Fruit fly (Drosophila melanogaster) whole organism, embryonic: Measurements from ENCODE around the gene RacGAP84C.

Source experiments
- Ada2b ChIP-seq: fragments of 200-800 bp; sonication (Bioruptor generic); IDR thresholded peaks from 2 replicates; pipeline ENCODE4 v1.3.6; 2022; ENCODE audit warnings: missing biosample characterization, missing genetic modification characterization
- Atf3 ChIP-seq: fragments of 200-800 bp; sonication (Bioruptor generic); optimal IDR thresholded peaks from 3 replicates; lab custom pipeline; 2016; ENCODE audit warnings: missing biosample characterization, missing genetic modification characterization
- CG10267 ChIP-seq: fragments of 200-800 bp; sonication (Bioruptor generic); optimal IDR thresholded peaks from 2 replicates; lab custom pipeline; 2018; ENCODE audit warnings: missing biosample characterization, mild to moderate bottlenecking, missing genetic modification characterization, moderate library complexity
- CG10543 ChIP-seq: fragments of 200-800 bp; sonication (Bioruptor generic); optimal IDR thresholded peaks from 3 replicates; lab custom pipeline; 2017; ENCODE audit warnings: missing biosample characterization, mild to moderate bottlenecking, missing genetic modification characterization, moderate library complexity
- CG11247 ChIP-seq: fragments of 200-800 bp; sonication (Bioruptor generic); IDR thresholded peaks from 2 replicates; pipeline ENCODE4 v1.3.6; 2022; ENCODE audit warnings: missing biosample characterization, missing genetic modification characterization
- CG11456 ChIP-seq: fragments of 200-800 bp; sonication (Bioruptor generic); IDR thresholded peaks from 3 replicates; pipeline ENCODE4 v1.3.6; 2022; ENCODE audit warnings: missing biosample characterization, missing genetic modification characterization
- CG11695 ChIP-seq: fragments of 200-800 bp; sonication (Bioruptor generic); IDR thresholded peaks from 3 replicates; pipeline ENCODE4 v1.3.6; 2022; ENCODE audit warnings: missing biosample characterization, missing genetic modification characterization
- CG12299 ChIP-seq: fragments of 200-800 bp; sonication (Bioruptor generic); optimal IDR thresholded peaks from 2 replicates; lab custom pipeline; 2018; ENCODE audit warnings: missing biosample characterization, mild to moderate bottlenecking, missing genetic modification characterization
- CG15479 ChIP-seq: fragments of 200-800 bp; sonication (Bioruptor generic); optimal IDR thresholded peaks from 3 replicates; lab custom pipeline; 2019; ENCODE audit warnings: missing biosample characterization, mild to moderate bottlenecking, missing genetic modification characterization, moderate library complexity
- CG17829 ChIP-seq: fragments of 200-800 bp; optimal IDR thresholded peaks from 2 replicates; lab custom pipeline; 2019; ENCODE audit warnings: missing biosample characterization, mild to moderate bottlenecking, missing genetic modification characterization, moderate library complexity
- CG30431 ChIP-seq: fragments of 200-800 bp; sonication (Bioruptor generic); optimal IDR thresholded peaks from 2 replicates; lab custom pipeline; 2017; ENCODE audit warnings: missing biosample characterization, missing genetic modification characterization
- CG3847 ChIP-seq: fragments of 200-800 bp; sonication (Bioruptor generic); IDR thresholded peaks from 2 replicates; pipeline ENCODE4 v1.3.6; 2022; ENCODE audit warnings: missing biosample characterization, missing genetic modification characterization
- CG4328 ChIP-seq: fragments of 200-800 bp; sonication (Bioruptor generic); optimal IDR thresholded peaks from 3 replicates; lab custom pipeline; 2017; ENCODE audit warnings: missing biosample characterization, missing genetic modification reagents, missing genetic modification characterization
- CG43689 ChIP-seq: fragments of 200-800 bp; sonication (Bioruptor generic); IDR thresholded peaks from 2 replicates; pipeline ENCODE4 v1.3.6; 2022; ENCODE audit warnings: missing biosample characterization, missing genetic modification characterization
- CG6683 ChIP-seq: fragments of 200-800 bp; sonication (Bioruptor generic); optimal IDR thresholded peaks from 2 replicates; lab custom pipeline; 2017; ENCODE audit warnings: missing biosample characterization, mild to moderate bottlenecking, missing genetic modification characterization, missing genetic modification reagents
- CG6689 ChIP-seq: fragments of 200-800 bp; sonication (Bioruptor generic); IDR thresholded peaks from 2 replicates; pipeline ENCODE4 v1.3.6; 2022; ENCODE audit warnings: missing biosample characterization, missing genetic modification characterization
- CG6765 ChIP-seq: fragments of 200-800 bp; sonication (Bioruptor generic); optimal IDR thresholded peaks from 3 replicates; lab custom pipeline; 2017; ENCODE audit warnings: missing biosample characterization, mild to moderate bottlenecking, missing genetic modification characterization
- CG8924 ChIP-seq: fragments of 200-800 bp; optimal IDR thresholded peaks from 3 replicates; lab custom pipeline; 2019; ENCODE audit warnings: missing biosample characterization, mild to moderate bottlenecking, missing genetic modification characterization, moderate library complexity
- CG8944 ChIP-seq: fragments of 200-800 bp; sonication (Bioruptor generic); optimal IDR thresholded peaks from 3 replicates; lab custom pipeline; 2016; ENCODE audit warnings: missing biosample characterization, missing genetic modification characterization
- CG9797 ChIP-seq: fragments of 200-800 bp; sonication (Bioruptor generic); optimal IDR thresholded peaks from 3 replicates; lab custom pipeline; 2018; ENCODE audit warnings: missing biosample characterization, mild to moderate bottlenecking, missing genetic modification characterization
- CkIIα-i1 ChIP-seq: fragments of 200-800 bp; sonication (Bioruptor generic); IDR thresholded peaks from 2 replicates; pipeline ENCODE4 v1.3.6; 2022; ENCODE audit warnings: missing biosample characterization, missing genetic modification characterization
- CoRest ChIP-seq: fragments of 200-800 bp; sonication (Bioruptor generic); optimal IDR thresholded peaks from 3 replicates; lab custom pipeline; 2018; ENCODE audit warnings: missing biosample characterization, mild to moderate bottlenecking, missing genetic modification characterization, moderate library complexity
- Dll ChIP-seq: fragments of 200-800 bp; sonication (Bioruptor generic); IDR thresholded peaks from 4 replicates; pipeline ENCODE4 v1.3.6; 2022; ENCODE audit warnings: missing biosample characterization, missing genetic modification characterization; ENCODE audit not compliant: partially characterized antibody
- Hr3 ChIP-seq: fragments of 200-800 bp; sonication (Bioruptor generic); optimal IDR thresholded peaks from 3 replicates; lab custom pipeline; 2016; ENCODE audit warnings: missing biosample characterization, missing genetic modification characterization
- NC2β ChIP-seq: fragments of 200-800 bp; sonication (Bioruptor generic); optimal IDR thresholded peaks from 2 replicates; lab custom pipeline; 2016; ENCODE audit warnings: missing biosample characterization, missing genetic modification characterization
- PHDP ChIP-seq: fragments of 200-800 bp; sonication (Bioruptor generic); optimal IDR thresholded peaks from 3 replicates; lab custom pipeline; 2018; ENCODE audit warnings: missing biosample characterization, mild to moderate bottlenecking, missing genetic modification characterization, moderate library complexity
- Rx ChIP-seq: fragments of 200-800 bp; sonication (Bioruptor generic); IDR thresholded peaks from 2 replicates; pipeline ENCODE4 v1.3.6; 2022; ENCODE audit warnings: missing biosample characterization, missing genetic modification characterization
- Usf ChIP-seq: fragments of 200-800 bp; sonication (Bioruptor generic); optimal IDR thresholded peaks from 2 replicates; lab custom pipeline; 2017; ENCODE audit warnings: missing genotype, missing biosample characterization, missing genetic modification characterization
- ac ChIP-seq: fragments of 200-800 bp; sonication (Bioruptor generic); optimal IDR thresholded peaks from 3 replicates; lab custom pipeline; 2017; ENCODE audit warnings: missing biosample characterization, mild to moderate bottlenecking, missing genetic modification characterization
- ase ChIP-seq: fragments of 200-800 bp; sonication (Bioruptor generic); IDR thresholded peaks from 3 replicates; pipeline ENCODE4 v1.3.6; 2022; ENCODE audit warnings: missing biosample characterization, missing genetic modification characterization
- bab2 ChIP-seq: fragments of 200-800 bp; sonication (Bioruptor generic); optimal IDR thresholded peaks from 2 replicates; lab custom pipeline; 2016; ENCODE audit warnings: missing biosample characterization, missing genetic modification characterization
- bsh ChIP-seq, 2 experiments: fragments of 200-800 bp; sonication (Bioruptor generic); optimal IDR thresholded peaks; 2 replicates each; lab custom pipeline; 2017 to 2018; ENCODE audit warnings: mild to moderate bottlenecking in 2 of 2, missing biosample characterization in 2 of 2, missing genetic modification characterization in 2 of 2, moderate library complexity in 1 of 2
- cg ChIP-seq: fragments of 200-800 bp; sonication (Bioruptor generic); optimal IDR thresholded peaks from 3 replicates; lab custom pipeline; 2019; ENCODE audit warnings: missing biosample characterization, mild to moderate bottlenecking, missing genetic modification characterization, moderate library complexity
- chm ChIP-seq: fragments of 200-800 bp; sonication (Bioruptor generic); IDR thresholded peaks from 2 replicates; pipeline ENCODE4 v1.3.6; 2022; ENCODE audit warnings: missing biosample characterization, missing genetic modification characterization
- dm ChIP-seq: fragments of 200-800 bp; sonication (Bioruptor generic); optimal IDR thresholded peaks from 3 replicates; lab custom pipeline; 2016; ENCODE audit warnings: missing biosample characterization, missing genetic modification characterization
- fd3F ChIP-seq: fragments of 200-800 bp; sonication (Bioruptor generic); optimal IDR thresholded peaks from 2 replicates; lab custom pipeline; 2018; ENCODE audit warnings: missing biosample characterization, mild to moderate bottlenecking, missing genetic modification characterization, moderate library complexity
- fd64A ChIP-seq: fragments of 200-800 bp; sonication (Bioruptor generic); optimal IDR thresholded peaks from 3 replicates; lab custom pipeline; 2018; ENCODE audit warnings: missing biosample characterization, mild to moderate bottlenecking, missing genetic modification characterization
- grn ChIP-seq: fragments of 200-800 bp; sonication (Bioruptor generic); optimal IDR thresholded peaks from 3 replicates; lab custom pipeline; 2017; ENCODE audit warnings: missing biosample characterization, missing genetic modification characterization
- gsb-n ChIP-seq: fragments of 200-800 bp; sonication (Bioruptor generic); optimal IDR thresholded peaks from 3 replicates; lab custom pipeline; 2018; ENCODE audit warnings: missing biosample characterization, mild to moderate bottlenecking, missing genetic modification characterization
- nerfin-1 ChIP-seq: fragments of 200-800 bp; sonication (Bioruptor generic); optimal IDR thresholded peaks from 3 replicates; lab custom pipeline; 2019; ENCODE audit warnings: missing biosample characterization, mild to moderate bottlenecking, missing genetic modification characterization, moderate library complexity
- oc ChIP-seq: fragments of 200-800 bp; sonication (Bioruptor generic); optimal IDR thresholded peaks from 2 replicates; lab custom pipeline; 2018; ENCODE audit warnings: missing biosample characterization, mild to moderate bottlenecking, missing genetic modification characterization, moderate library complexity
- pan ChIP-seq, 4 experiments: fragments of >200 bp in 3 of 4; fragments of 200-800 bp in 1 of 4; sonication (Bioruptor generic) in 1 of 4; optimal IDR thresholded peaks in 3 of 4; IDR thresholded peaks in 1 of 4; 2 replicates each; pipeline versions ENCODE4 v1.3.6 to Lab custom; 2017 to 2022; ENCODE audit warnings: missing biosample characterization in 2 of 4, missing genetic modification characterization in 2 of 4, mixed read lengths in 1 of 4
- ro ChIP-seq: fragments of 200-800 bp; sonication (Bioruptor generic); IDR thresholded peaks from 2 replicates; pipeline ENCODE4 v1.3.6; 2022; ENCODE audit warnings: missing biosample characterization, missing genetic modification characterization
- sim ChIP-seq: fragments of 200-800 bp; sonication (Bioruptor generic); IDR thresholded peaks from 2 replicates; pipeline ENCODE4 v1.3.6; 2022; ENCODE audit warnings: missing biosample characterization, missing genetic modification characterization
- sima ChIP-seq: fragments of 200-800 bp; sonication (Bioruptor generic); optimal IDR thresholded peaks from 2 replicates; lab custom pipeline; 2016; ENCODE audit warnings: missing biosample characterization, missing genetic modification characterization
- tll ChIP-seq, 2 experiments: fragments of 200-800 bp in 1 of 2; fragments of >200 bp in 1 of 2; sonication (Bioruptor generic) in 1 of 2; optimal IDR thresholded peaks; 2 replicates each; lab custom pipeline; 2017 to 2019; ENCODE audit warnings: missing biosample characterization in 2 of 2, missing genetic modification characterization in 2 of 2, mild to moderate bottlenecking in 1 of 2, moderate library complexity in 1 of 2
- ttk ChIP-seq: fragments of 200-800 bp; sonication (Bioruptor generic); IDR thresholded peaks from 2 replicates; pipeline ENCODE4 v2.1.2; 2022; ENCODE audit warnings: missing biosample characterization, missing genetic modification characterization
- tup ChIP-seq: fragments of 200-800 bp; sonication (Bioruptor generic); optimal IDR thresholded peaks from 2 replicates; lab custom pipeline; 2016; ENCODE audit warnings: missing biosample characterization, mild to moderate bottlenecking, missing genetic modification characterization, moderate library complexity
- tx ChIP-seq: fragments of 200-800 bp; sonication (Bioruptor generic); optimal IDR thresholded peaks from 2 replicates; lab custom pipeline; 2016; ENCODE audit warnings: missing biosample characterization, missing genetic modification characterization
- wor ChIP-seq: fragments of 200-800 bp; sonication (Bioruptor generic); IDR thresholded peaks from 2 replicates; pipeline ENCODE4 v1.3.6; 2022; ENCODE audit warnings: missing biosample characterization, missing genetic modification characterization

The RacGAP84C gene

dm6 chr3R:7249460-7249859, 36.3 kb upstream of the RacGAP84C start, which contains the start of the genes CG1227 and Dtwd2 (continued):
- TF ChIP-seq ttk = peak; percentile 91
- TF ChIP-seq CG30431 (GFP tag; lab: Kevin White, UChicago) = peak; percentile 26
- no peak for TF ChIP-seq ro (GFP tag; lab: Robert Waterston, UW)
- peak in 1 of 2 experiments; percentile 16 for TF ChIP-seq tll (GFP tag; optimal IDR thresholded peaks at IDR 0.05; lab: Kevin White, UChicago)
- TF ChIP-seq oc (tag; lab: Kevin White, UChicago) = peak; percentile 93
- TF ChIP-seq CG43689 = peak; percentile 82
- no peak for TF ChIP-seq gsb-n (tag; lab: Kevin White, UChicago)
- no peak for TF ChIP-seq CG15479
- peak; percentile 70 for TF ChIP-seq wor (GFP tag; lab: Robert Waterston, UW)
- no peak; the same call in none of the 2 replicates for TF ChIP-seq chm
- TF ChIP-seq CG10267 (tag; lab: Kevin White, UChicago) = peak; percentile 87
- TF ChIP-seq CG6765 (GFP tag; lab: Kevin White, UChicago) = peak; percentile 92
- TF ChIP-seq tup (GFP tag; lab: Kevin White, UChicago) = peak; percentile 7
- peak; percentile 83 for TF ChIP-seq CG11456 (GFP tag; lab: Robert Waterston, UW)
- peak; percentile 97 for TF ChIP-seq CG12299
- TF ChIP-seq sim (GFP tag; lab: Robert Waterston, UW) = peak; percentile 66; the same call in 1 of the 2 replicates
- peak; percentile 84 for TF ChIP-seq dm (GFP tag; lab: Kevin White, UChicago)
- TF ChIP-seq fd64A (GFP tag; lab: Kevin White, UChicago) = peak; percentile 41
- TF ChIP-seq cg = no peak
- no peak for TF ChIP-seq CkIIα-i1 (GFP tag; lab: Robert Waterston, UW)
- TF ChIP-seq ac (GFP tag; lab: Kevin White, UChicago) = peak; percentile 44
- peak; percentile 99 for TF ChIP-seq PHDP (tag; lab: Kevin White, UChicago)
- TF ChIP-seq CG17829 (tag; lab: Kevin White, UChicago) = peak; percentile 96
- peak; percentile 96 for TF ChIP-seq CG8924 (tag; lab: Kevin White, UChicago)
- TF ChIP-seq Hr3 = peak; percentile 76
- TF ChIP-seq CoRest (tag; lab: Kevin White, UChicago) = peak; percentile 96
- TF ChIP-seq CG11695 (GFP tag; lab: Robert Waterston, UW) = peak; percentile 93
- no peak for TF ChIP-seq pan (optimal IDR thresholded peaks at IDR 0.05; lab: Kevin White, UChicago)
- TF ChIP-seq pan (GFP tag; optimal IDR thresholded peaks at IDR 0.05 in 1 of 2, IDR thresholded peaks at IDR 0.05 in 1 of 2) = peak in 1 of 2 experiments; percentile 93
- TF ChIP-seq CG9797 (GFP tag; lab: Kevin White, UChicago) = peak; percentile 19
- peak; percentile 89 for TF ChIP-seq CG11247 (GFP tag; lab: Robert Waterston, UW)
- TF ChIP-seq Ada2b (GFP tag; lab: Robert Waterston, UW) = peak; percentile 84
- no peak for TF ChIP-seq CG10543 (GFP tag; lab: Kevin White, UChicago)
- TF ChIP-seq CG6689 = peak; percentile 92
- TF ChIP-seq CG8944 (GFP tag; lab: Kevin White, UChicago) = no peak
- peak; percentile 49 for TF ChIP-seq sima (GFP tag; lab: Kevin White, UChicago)
- TF ChIP-seq nerfin-1 (tag; lab: Kevin White, UChicago) = peak; percentile 94
- no peak for TF ChIP-seq CG4328 (GFP tag; lab: Kevin White, UChicago)
- TF ChIP-seq Dll (GFP tag; lab: Robert Waterston, UW) = peak; percentile 36; the same call in 1 of the 4 replicates
- TF ChIP-seq NC2β = peak; percentile 12
- TF ChIP-seq CG3847 (GFP tag; lab: Robert Waterston, UW) = peak; percentile 91
- peak; percentile 38 for TF ChIP-seq grn (GFP tag; lab: Kevin White, UChicago)
- peak in 1 of 2 experiments; percentile 95 for TF ChIP-seq bsh (GFP tag; optimal IDR thresholded peaks at IDR 0.05; lab: Kevin White, UChicago)
- peak; percentile 47; the same call in 1 of the 2 replicates for TF ChIP-seq Rx (GFP tag; lab: Robert Waterston, UW)
- peak; percentile 86 for TF ChIP-seq ase (GFP tag; lab: Robert Waterston, UW)
- TF ChIP-seq CG6683 (GFP tag; lab: Kevin White, UChicago) = no peak
- peak; percentile 93 for TF ChIP-seq fd3F
- TF ChIP-seq Atf3 (GFP tag; lab: Kevin White, UChicago) = no peak
- peak; percentile 64 for TF ChIP-seq bab2 (GFP tag; lab: Kevin White, UChicago)
- TF ChIP-seq Usf (GFP tag; lab: Kevin White, UChicago) = peak; percentile 65
- TF ChIP-seq tx (GFP tag; lab: Kevin White, UChicago) = peak; percentile 30
